Worm (Caenorhabditis elegans) whole organism, L3 larva: ENCODE results near the gene T06E8.2.

ENCODE experiments used
- R02D3.7 ChIP-seq: fragments of 150-350 bp; optimal IDR thresholded peaks from 2 replicates; lab custom pipeline; 2014; ENCODE audit warnings: missing biosample characterization, missing genetic modification characterization
- ZK546.5 ChIP-seq: sonication (generic microtip); optimal IDR thresholded peaks from 2 replicates; lab custom pipeline; 2017; ENCODE audit warnings: missing biosample characterization, missing genetic modification characterization
- aly-2 ChIP-seq: fragments of 150-350 bp; optimal IDR thresholded peaks from 2 replicates; lab custom pipeline; 2014; ENCODE audit warnings: missing biosample characterization, missing genetic modification characterization
- ama-1 ChIP-seq: fragments of 150-350 bp; optimal IDR thresholded peaks from 2 replicates; lab custom pipeline; 2018
- ceh-16 ChIP-seq: sonication (generic microtip); optimal IDR thresholded peaks from 2 replicates; lab custom pipeline; 2017; ENCODE audit warnings: missing biosample characterization, missing genetic modification characterization
- ceh-28 ChIP-seq: fragments of 150-350 bp; optimal IDR thresholded peaks from 2 replicates; lab custom pipeline; 2014; ENCODE audit warnings: missing biosample characterization, missing genetic modification reagents, missing genetic modification characterization
- ceh-82 ChIP-seq: fragments of 150-350 bp; optimal IDR thresholded peaks from 2 replicates; lab custom pipeline; 2014; ENCODE audit warnings: missing biosample characterization, missing genetic modification characterization
- daf-12 ChIP-seq: fragments of 150-350 bp; optimal IDR thresholded peaks from 2 replicates; lab custom pipeline; 2014; ENCODE audit warnings: missing biosample characterization, missing genetic modification reagents, missing genetic modification characterization
- egl-27 ChIP-seq: sonication (generic microtip); optimal IDR thresholded peaks from 4 replicates; lab custom pipeline; 2017; ENCODE audit warnings: missing biosample characterization, missing genetic modification reagents, missing genetic modification characterization
- egl-5 ChIP-seq: fragments of 150-350 bp; optimal IDR thresholded peaks from 2 replicates; lab custom pipeline; 2017; ENCODE audit warnings: missing biosample characterization, missing genetic modification reagents, missing genetic modification characterization, inconsistent platforms
- elt-1 ChIP-seq: fragments of 150-350 bp; optimal IDR thresholded peaks from 2 replicates; lab custom pipeline; 2014; ENCODE audit warnings: missing biosample characterization, missing genetic modification characterization
- elt-2 ChIP-seq: sonication (generic microtip); optimal IDR thresholded peaks from 2 replicates; lab custom pipeline; 2016; ENCODE audit warnings: missing genetic modification reagents, mild to moderate bottlenecking, missing genetic modification characterization, missing compliant biosample characterization
- elt-3 ChIP-seq, 3 experiments: fragments of 150-350 bp in 1 of 3; sonication (generic microtip) in 2 of 3; optimal IDR thresholded peaks; 2 replicates in 2 of 3; 4 replicates in 1 of 3; lab custom pipeline; 2014 to 2017; ENCODE audit warnings: missing biosample characterization in 3 of 3, missing genetic modification characterization in 3 of 3
- eor-1 ChIP-seq, 2 experiments: fragments of 150-350 bp; optimal IDR thresholded peaks; 2 replicates each; lab custom pipeline; 2014 to 2018; ENCODE audit warnings: missing biosample characterization in 2 of 2, missing genetic modification characterization in 2 of 2
- fkh-10 ChIP-seq: sonication (generic microtip); optimal IDR thresholded peaks from 2 replicates; lab custom pipeline; 2017; ENCODE audit warnings: missing biosample characterization, missing genetic modification reagents, missing genetic modification characterization
- fkh-2 ChIP-seq: fragments of 150-350 bp; optimal IDR thresholded peaks from 2 replicates; lab custom pipeline; 2014; ENCODE audit warnings: missing biosample characterization, missing genetic modification reagents, missing genetic modification characterization
- fos-1 ChIP-seq: fragments of 150-350 bp; optimal IDR thresholded peaks from 2 replicates; lab custom pipeline; 2014; ENCODE audit warnings: missing biosample characterization, missing genetic modification characterization
- hmg-11 ChIP-seq: sonication (generic microtip); optimal IDR thresholded peaks from 2 replicates; lab custom pipeline; 2016; ENCODE audit warnings: missing genetic modification characterization, missing compliant biosample characterization
- jun-1 ChIP-seq: fragments of 150-350 bp; optimal IDR thresholded peaks from 2 replicates; lab custom pipeline; 2014; ENCODE audit warnings: missing biosample characterization, missing genetic modification reagents, missing genetic modification characterization
- lin-15B ChIP-seq: fragments of 150-350 bp; optimal IDR thresholded peaks from 2 replicates; lab custom pipeline; 2014; ENCODE audit warnings: missing biosample characterization, missing genetic modification characterization
- lin-39 ChIP-seq: fragments of 150-350 bp; optimal IDR thresholded peaks from 2 replicates; lab custom pipeline; 2018; ENCODE audit warnings: missing biosample characterization, missing genetic modification reagents, missing genetic modification characterization
- lsy-12 ChIP-seq: sonication (generic microtip); optimal IDR thresholded peaks from 2 replicates; lab custom pipeline; 2016; ENCODE audit warnings: mild to moderate bottlenecking, missing genetic modification characterization, missing compliant biosample characterization
- mdl-1 ChIP-seq: fragments of 150-350 bp; optimal IDR thresholded peaks from 2 replicates; lab custom pipeline; 2014; ENCODE audit warnings: missing biosample characterization, missing genetic modification characterization
- mml-1 ChIP-seq: fragments of 150-350 bp; sonication (generic microtip); optimal IDR thresholded peaks from 3 replicates; lab custom pipeline; 2014; ENCODE audit warnings: missing biosample characterization, missing genetic modification characterization
- nfya-1 ChIP-seq: sonication (generic microtip); optimal IDR thresholded peaks from 2 replicates; lab custom pipeline; 2017; ENCODE audit warnings: missing genetic modification characterization, mild to moderate bottlenecking, missing compliant biosample characterization, antibody characterized with exemption, moderate library complexity; ENCODE audit not compliant: insufficient read depth
- nhr-11 ChIP-seq: fragments of 150-350 bp; optimal IDR thresholded peaks from 2 replicates; lab custom pipeline; 2014; ENCODE audit warnings: missing biosample characterization, missing genetic modification characterization
- nhr-12 ChIP-seq: fragments of 150-350 bp; optimal IDR thresholded peaks from 2 replicates; lab custom pipeline; 2014; ENCODE audit warnings: missing biosample characterization, missing genetic modification characterization
- nhr-23 ChIP-seq: fragments of 150-350 bp; optimal IDR thresholded peaks from 2 replicates; lab custom pipeline; 2014; ENCODE audit warnings: missing biosample characterization, missing genetic modification reagents, missing genetic modification characterization
- nhr-237 ChIP-seq: fragments of 150-350 bp; optimal IDR thresholded peaks from 2 replicates; lab custom pipeline; 2014; ENCODE audit warnings: missing biosample characterization, missing genetic modification characterization
- nhr-25 ChIP-seq: sonication (generic microtip); optimal IDR thresholded peaks from 2 replicates; lab custom pipeline; 2017; ENCODE audit warnings: missing biosample characterization, missing genetic modification characterization
- nhr-28 ChIP-seq: fragments of 150-350 bp; optimal IDR thresholded peaks from 2 replicates; lab custom pipeline; 2014; ENCODE audit warnings: missing biosample characterization, missing genetic modification characterization
- nhr-43 ChIP-seq: sonication (generic microtip); optimal IDR thresholded peaks from 2 replicates; lab custom pipeline; 2016; ENCODE audit warnings: mild to moderate bottlenecking, missing genetic modification characterization, missing compliant biosample characterization; ENCODE audit not compliant: poor library complexity, severe bottlenecking
- nhr-76 ChIP-seq: fragments of 150-350 bp; sonication (generic microtip); optimal IDR thresholded peaks from 5 replicates; lab custom pipeline; 2014; ENCODE audit warnings: missing biosample characterization, missing genetic modification characterization
- nhr-77 ChIP-seq: fragments of 150-350 bp; optimal IDR thresholded peaks from 2 replicates; lab custom pipeline; 2014; ENCODE audit warnings: missing biosample characterization, missing genetic modification characterization
- pha-4 ChIP-seq: fragments of 150-350 bp; optimal IDR thresholded peaks from 2 replicates; lab custom pipeline; 2014; ENCODE audit warnings: missing biosample characterization, missing genetic modification reagents, missing genetic modification characterization
- pqm-1 ChIP-seq: fragments of 150-350 bp; optimal IDR thresholded peaks from 2 replicates; lab custom pipeline; 2017; ENCODE audit warnings: missing biosample characterization, missing genetic modification characterization, inconsistent platforms
- skn-1 ChIP-seq: fragments of 150-350 bp; optimal IDR thresholded peaks from 2 replicates; lab custom pipeline; 2014; ENCODE audit warnings: missing biosample characterization, missing genetic modification characterization
- snpc-4 ChIP-seq: fragments of 150-350 bp; optimal IDR thresholded peaks from 2 replicates; lab custom pipeline; 2014; ENCODE audit warnings: missing biosample characterization, missing genetic modification characterization
- tbx-2 ChIP-seq: sonication (generic microtip); optimal IDR thresholded peaks from 2 replicates; lab custom pipeline; 2016; ENCODE audit warnings: mild to moderate bottlenecking, missing genetic modification characterization, missing compliant biosample characterization
- unc-39 ChIP-seq: sonication (generic microtip); optimal IDR thresholded peaks from 4 replicates; lab custom pipeline; 2017; ENCODE audit warnings: missing biosample characterization, missing genetic modification characterization
- unc-62 ChIP-seq: fragments of 150-350 bp; sonication (generic microtip); optimal IDR thresholded peaks from 4 replicates; lab custom pipeline; 2014; ENCODE audit warnings: missing biosample characterization, missing genetic modification reagents, missing genetic modification characterization
- ztf-11 ChIP-seq: fragments of 150-350 bp; optimal IDR thresholded peaks from 2 replicates; lab custom pipeline; 2014; ENCODE audit warnings: missing biosample characterization, missing genetic modification characterization
- ztf-4 ChIP-seq: fragments of 150-350 bp; optimal IDR thresholded peaks from 2 replicates; lab custom pipeline; 2014; ENCODE audit warnings: missing biosample characterization, missing genetic modification characterization

Gene T06E8.2

DNA sequence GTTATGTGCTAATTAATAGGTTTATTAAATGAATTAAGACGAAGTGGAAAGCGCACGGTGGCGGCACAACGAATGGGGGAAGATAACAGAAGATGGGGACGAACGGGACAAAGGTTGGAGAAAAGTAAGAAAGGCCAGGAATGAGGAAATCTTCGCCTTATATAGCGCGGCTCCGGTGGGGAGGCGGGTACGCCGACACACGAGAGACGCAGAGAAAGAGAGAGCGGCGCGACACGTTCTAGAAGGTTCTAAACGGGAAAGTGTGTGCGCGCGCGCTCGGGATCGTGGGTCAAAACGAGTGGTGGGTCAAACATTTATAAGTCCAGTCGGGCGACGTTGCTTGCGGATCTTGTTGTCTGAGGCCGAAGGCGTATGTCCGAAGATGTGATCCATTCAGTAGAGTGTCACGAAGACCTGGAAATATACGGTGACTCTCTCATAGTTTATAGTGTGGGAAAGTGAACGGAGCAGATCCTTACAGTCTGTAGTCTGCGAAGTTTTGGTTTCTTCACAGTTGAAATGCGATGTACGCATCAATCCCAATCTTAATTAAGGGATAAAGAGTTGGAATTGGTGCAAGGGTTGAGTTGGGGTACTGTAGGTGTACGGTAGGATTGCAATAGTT is 13.1 kb upstream of the T06E8.2 start:
- TF ChIP-seq nfya-1 (tag; lab: Kevin White, UChicago): peak; percentile 3

DNA sequence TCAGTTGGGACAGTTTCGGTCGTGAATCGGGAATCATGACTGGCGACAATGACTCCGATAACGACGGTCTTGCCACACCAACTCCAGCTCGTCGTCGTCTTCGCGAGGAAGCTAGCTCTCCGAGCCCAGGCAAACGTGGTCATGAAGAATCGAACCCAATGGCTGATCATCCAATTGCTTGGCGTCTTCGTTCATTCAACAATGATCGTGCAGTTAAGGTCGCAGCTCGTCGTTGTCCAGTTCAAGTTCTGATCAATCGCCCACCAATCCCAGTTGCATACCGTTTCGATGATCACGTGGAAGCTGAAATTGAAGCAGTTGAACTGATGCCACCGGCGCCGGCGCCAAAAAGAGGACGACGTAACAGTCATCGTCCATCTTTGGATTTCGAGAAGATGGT is 11.0 kb upstream of the T06E8.2 start:
- peak; percentile 71 for TF ChIP-seq ama-1 (lab: Kevin White, UChicago)
- TF ChIP-seq hmg-11: no peak
- no peak for TF ChIP-seq nhr-77 (tag; lab: Kevin White, UChicago)

DNA sequence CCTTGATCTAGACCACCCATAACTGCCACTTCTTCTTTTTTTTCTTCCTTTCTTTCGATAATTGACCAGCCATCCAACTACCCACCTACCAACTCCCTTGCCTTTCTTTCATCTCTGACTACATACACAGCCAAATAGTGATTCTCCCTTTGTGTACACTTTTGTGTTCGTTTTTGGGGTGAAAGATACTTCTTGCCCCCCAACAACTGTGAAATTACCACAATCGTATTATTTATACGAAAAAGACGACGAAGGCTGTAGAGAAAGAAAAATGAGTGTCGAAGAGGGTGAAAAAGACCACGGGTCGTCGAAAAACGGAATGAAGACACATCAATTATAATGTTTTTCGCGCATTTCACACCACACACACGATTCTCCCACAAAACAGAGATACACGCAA is 10.3 kb upstream of the T06E8.2 start:
- TF ChIP-seq pha-4 (tag; lab: Kevin White, UChicago): peak; percentile 21
- no peak for TF ChIP-seq nhr-43
- TF ChIP-seq nfya-1 (tag; lab: Kevin White, UChicago): peak; percentile 17
- TF ChIP-seq nhr-25 (tag; lab: Kevin White, UChicago): peak; percentile 55
- no peak for TF ChIP-seq hmg-11
- TF ChIP-seq, all 47 proteins: peak for 3

DNA sequence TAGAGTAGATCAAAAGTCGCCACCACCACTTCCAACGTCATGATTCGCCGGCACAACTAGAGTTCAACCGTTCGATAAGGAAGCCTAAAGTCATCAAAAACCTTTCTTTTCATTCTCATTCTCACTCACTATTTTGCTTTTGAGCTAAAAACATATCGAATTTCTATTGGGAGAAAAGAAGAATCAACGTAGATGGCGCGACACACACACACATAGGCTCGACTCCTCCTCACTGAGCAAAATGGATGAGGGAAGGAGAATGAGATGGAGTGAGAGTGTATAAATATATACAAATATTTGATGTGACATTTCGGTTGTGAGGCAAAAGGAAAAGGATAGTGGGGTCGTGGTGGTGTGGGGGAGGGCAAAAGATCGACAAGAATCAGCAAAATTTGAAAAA is 8.5 kb upstream of the T06E8.2 start:
- TF ChIP-seq daf-12 (tag; lab: Kevin White, UChicago) (no peak), ama-1 (lab: Kevin White, UChicago) (no peak), pha-4 (tag; lab: Kevin White, UChicago) (peak; percentile 69), unc-62 (GFP tag; lab: Kevin White, UChicago) (no peak), lin-39 (no peak), R02D3.7 (tag; lab: Kevin White, UChicago) (no peak), elt-2 (no peak)

DNA sequence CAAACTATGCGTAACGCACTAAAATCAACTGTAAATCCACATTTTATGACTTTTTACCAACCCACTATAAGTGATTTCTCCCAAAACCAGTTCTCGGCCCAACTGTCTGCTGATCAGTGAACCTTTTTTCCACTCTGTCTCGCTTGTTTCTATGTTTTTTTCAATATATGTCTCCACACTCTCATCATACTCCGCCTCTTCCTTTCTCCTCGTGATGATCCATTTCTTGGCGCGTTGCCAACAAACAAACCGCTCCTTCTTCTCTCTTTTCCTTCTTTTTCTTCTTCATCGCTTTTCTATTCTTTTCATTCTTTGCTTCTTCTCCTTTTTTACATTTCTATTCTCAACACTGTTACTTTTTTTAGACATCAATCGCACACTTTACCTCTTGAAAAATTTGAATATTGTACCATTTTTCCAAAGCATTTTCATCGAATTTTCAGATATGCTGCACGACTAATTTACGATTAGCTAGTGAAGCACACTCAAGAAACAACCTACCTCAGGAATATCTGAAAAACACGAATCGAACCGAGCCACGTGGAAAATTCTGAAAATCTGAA is 7.1 kb upstream of the T06E8.2 start, which contains the start of gene T06E8.8:
Gene T06E8.8 (plus strand): TSS at position 513 of the 563 bp plus-strand sequence.
- TF ChIP-seq lsy-12 (tag; lab: Kevin White, UChicago) (peak; percentile 18), nhr-77 (tag; lab: Kevin White, UChicago) (no peak), eor-1 (tag; optimal IDR thresholded peaks at IDR 0.05; lab: Kevin White, UChicago) (no peak), jun-1 (peak; percentile 65), lin-15B (tag; lab: Kevin White, UChicago) (no peak), nhr-76 (tag; lab: Kevin White, UChicago) (no peak), lin-39 (peak; percentile 52), hmg-11 (peak; percentile 39), daf-12 (tag; lab: Kevin White, UChicago) (no peak), mdl-1 (tag; lab: Kevin White, UChicago) (peak; percentile 16), fkh-10 (GFP tag; lab: Kevin White, UChicago) (no peak), nhr-11 (no peak), nhr-23 (tag; lab: Kevin White, UChicago) (peak; percentile 84), nhr-28 (no peak), ztf-11 (tag; lab: Kevin White, UChicago) (no peak), snpc-4 (tag; lab: Kevin White, UChicago) (peak; percentile 26), nhr-237 (tag; lab: Kevin White, UChicago) (no peak), nfya-1 (tag; lab: Kevin White, UChicago) (peak; percentile 63), aly-2 (no peak), mml-1 (tag; lab: Kevin White, UChicago) (no peak), nhr-43 (peak; percentile 71), unc-39 (tag; lab: Kevin White, UChicago) (no peak), egl-5 (tag; lab: Kevin White, UChicago) (no peak), ceh-82 (no peak), nhr-12 (tag; lab: Kevin White, UChicago) (no peak), R02D3.7 (tag; lab: Kevin White, UChicago) (no peak), ama-1 (lab: Kevin White, UChicago) (no peak), ceh-28 (tag; lab: Kevin White, UChicago) (peak; percentile 15), fos-1 (tag; lab: Kevin White, UChicago) (no peak), ZK546.5 (tag; lab: Kevin White, UChicago) (no peak), pqm-1 (tag; lab: Kevin White, UChicago) (no peak), skn-1 (no peak), ceh-16 (tag; lab: Kevin White, UChicago) (no peak), pha-4 (tag; lab: Kevin White, UChicago) (peak; percentile 89), elt-1 (tag; lab: Kevin White, UChicago) (no peak), fkh-2 (tag; lab: Kevin White, UChicago) (no peak), unc-62 (GFP tag; lab: Kevin White, UChicago) (no peak), egl-27 (tag; lab: Kevin White, UChicago) (no peak), ztf-4 (tag; lab: Kevin White, UChicago) (no peak), tbx-2 (tag; lab: Kevin White, UChicago) (no peak), elt-3 (tag; optimal IDR thresholded peaks at IDR 0.05; lab: Kevin White, UChicago) (peak in 1 of 3 experiments; percentile 2)
